Fruit fly (Drosophila melanogaster) whole organism, embryonic: ENCODE results near the gene CG43731.

Experiments
- Abd-B ChIP-seq: fragments of 200-800 bp; sonication (Bioruptor generic); optimal IDR thresholded peaks from 2 replicates; lab custom pipeline; 2018; ENCODE audit warnings: missing biosample characterization, mild to moderate bottlenecking, missing genetic modification characterization, moderate library complexity
- CG10565 ChIP-seq: fragments of 200-800 bp; sonication (Bioruptor generic); optimal IDR thresholded peaks from 3 replicates; lab custom pipeline; 2016; ENCODE audit warnings: missing biosample characterization, mild to moderate bottlenecking, missing genetic modification characterization
- CG11456 ChIP-seq: fragments of 200-800 bp; sonication (Bioruptor generic); IDR thresholded peaks from 3 replicates; pipeline ENCODE4 v1.3.6; 2022; ENCODE audit warnings: missing biosample characterization, missing genetic modification characterization
- CG11504 ChIP-seq: fragments of 200-800 bp; sonication (Bioruptor generic); optimal IDR thresholded peaks from 3 replicates; lab custom pipeline; 2019; ENCODE audit warnings: missing biosample characterization, mild to moderate bottlenecking, missing genetic modification characterization, moderate library complexity
- CG14050 ChIP-seq: fragments of 200-800 bp; sonication (Bioruptor generic); IDR thresholded peaks from 3 replicates; pipeline ENCODE4 v1.3.6; 2022; ENCODE audit warnings: missing biosample characterization, missing genetic modification characterization
- CG14441 ChIP-seq: fragments of 200-800 bp; sonication (Bioruptor generic); IDR thresholded peaks from 2 replicates; pipeline ENCODE4 v1.3.6; 2022; ENCODE audit warnings: missing biosample characterization, missing genetic modification characterization
- CG14667 ChIP-seq: fragments of 200-800 bp; sonication (Bioruptor generic); IDR thresholded peaks from 2 replicates; pipeline ENCODE4 v1.3.6; 2022; ENCODE audit warnings: missing biosample characterization, missing genetic modification characterization
- CG15269 ChIP-seq: fragments of 200-800 bp; sonication (Bioruptor generic); optimal IDR thresholded peaks from 2 replicates; lab custom pipeline; 2018; ENCODE audit warnings: missing biosample characterization, mild to moderate bottlenecking, missing genetic modification characterization, moderate library complexity
- CG1647 ChIP-seq: fragments of 200-800 bp; sonication (Bioruptor generic); optimal IDR thresholded peaks from 3 replicates; lab custom pipeline; 2016; ENCODE audit warnings: missing biosample characterization, missing genetic modification characterization
- CG17612 ChIP-seq: fragments of 200-800 bp; sonication (Bioruptor generic); IDR thresholded peaks from 2 replicates; pipeline ENCODE4 v1.3.6; 2022; ENCODE audit warnings: missing biosample characterization, missing genetic modification characterization
- CG17802 ChIP-seq: fragments of 200-800 bp; sonication (Bioruptor generic); optimal IDR thresholded peaks from 2 replicates; lab custom pipeline; 2018; ENCODE audit warnings: missing biosample characterization, mild to moderate bottlenecking, missing genetic modification characterization, moderate library complexity
- CG18599 ChIP-seq: fragments of 200-800 bp; sonication (Bioruptor generic); optimal IDR thresholded peaks from 3 replicates; lab custom pipeline; 2017; ENCODE audit warnings: missing biosample characterization, missing genetic modification characterization, mild to moderate bottlenecking, moderate library complexity, missing genetic modification reagents
- CG18619 ChIP-seq: fragments of 200-800 bp; sonication (Bioruptor generic); optimal IDR thresholded peaks from 3 replicates; lab custom pipeline; 2017; ENCODE audit warnings: missing biosample characterization, mild to moderate bottlenecking, missing genetic modification characterization
- CG2120 ChIP-seq: fragments of 200-800 bp; sonication (Bioruptor generic); optimal IDR thresholded peaks from 3 replicates; lab custom pipeline; 2016; ENCODE audit warnings: missing biosample characterization, missing genetic modification characterization
- CG31365 ChIP-seq: fragments of 200-800 bp; sonication (Bioruptor generic); optimal IDR thresholded peaks from 2 replicates; lab custom pipeline; 2018; ENCODE audit warnings: missing biosample characterization, mild to moderate bottlenecking, missing genetic modification characterization
- CG3407 ChIP-seq: fragments of 200-800 bp; sonication (Bioruptor generic); optimal IDR thresholded peaks from 2 replicates; lab custom pipeline; 2018; ENCODE audit warnings: missing biosample characterization, mild to moderate bottlenecking, missing genetic modification characterization
- CG5180 ChIP-seq: fragments of 200-800 bp; sonication (Bioruptor generic); optimal IDR thresholded peaks from 3 replicates; lab custom pipeline; 2017; ENCODE audit warnings: missing biosample characterization, missing genetic modification characterization, mild to moderate bottlenecking, moderate library complexity, missing genetic modification reagents
- CG8290 ChIP-seq, 3 experiments: fragments of 200-800 bp; sonication (Bioruptor generic); optimal IDR thresholded peaks; 2 replicates each; lab custom pipeline; 2016 to 2019; ENCODE audit warnings: missing biosample characterization in 3 of 3, missing genetic modification characterization in 3 of 3, mild to moderate bottlenecking in 2 of 3, moderate library complexity in 1 of 3
- CG8359 ChIP-seq: fragments of 200-800 bp; sonication (Bioruptor generic); optimal IDR thresholded peaks from 2 replicates; lab custom pipeline; 2017; ENCODE audit warnings: missing biosample characterization, mild to moderate bottlenecking, missing genetic modification characterization, borderline replicate concordance
- CHES-1-like ChIP-seq: fragments of 200-800 bp; sonication (Bioruptor generic); optimal IDR thresholded peaks from 2 replicates; lab custom pipeline; 2016; ENCODE audit warnings: missing biosample characterization, missing genetic modification characterization
- CrebB ChIP-seq: fragments of 200-800 bp; sonication (Bioruptor generic); optimal IDR thresholded peaks from 3 replicates; lab custom pipeline; 2018; ENCODE audit warnings: missing biosample characterization, mild to moderate bottlenecking, missing genetic modification characterization
- Dad ChIP-seq: fragments of 200-800 bp; sonication (Bioruptor generic); optimal IDR thresholded peaks from 3 replicates; lab custom pipeline; 2016; ENCODE audit warnings: missing biosample characterization, missing genetic modification characterization
- Dek ChIP-seq: fragments of 200-800 bp; sonication (Bioruptor generic); optimal IDR thresholded peaks from 3 replicates; lab custom pipeline; 2019; ENCODE audit warnings: missing biosample characterization, mild to moderate bottlenecking, missing genetic modification characterization, moderate library complexity
- Doc2 ChIP-seq: fragments of 200-800 bp; sonication (Bioruptor generic); IDR thresholded peaks from 2 replicates; pipeline ENCODE4 v1.3.6; 2022; ENCODE audit warnings: missing biosample characterization, missing genetic modification characterization
- Hand ChIP-seq: fragments of 200-800 bp; sonication (Bioruptor generic); optimal IDR thresholded peaks from 2 replicates; lab custom pipeline; 2017; ENCODE audit warnings: mild to moderate bottlenecking, missing biosample characterization, missing genetic modification reagents, missing genetic modification characterization
- Lpt ChIP-seq: fragments of >200 bp; optimal IDR thresholded peaks from 2 replicates; lab custom pipeline; 2018; ENCODE audit warnings: missing biosample characterization, missing genetic modification characterization
- Meics ChIP-seq: fragments of 200-800 bp; sonication (Bioruptor generic); optimal IDR thresholded peaks from 2 replicates; lab custom pipeline; 2017; ENCODE audit warnings: missing biosample characterization, mild to moderate bottlenecking, missing genetic modification characterization
- Opbp ChIP-seq: fragments of 200-800 bp; sonication (Bioruptor generic); IDR thresholded peaks from 3 replicates; pipeline ENCODE4 v1.3.6; 2022; ENCODE audit warnings: missing biosample characterization, missing genetic modification characterization; ENCODE audit not compliant: partially characterized antibody
- Poxn ChIP-seq: fragments of 200-800 bp; sonication (Bioruptor generic); IDR thresholded peaks from 2 replicates; pipeline ENCODE4 v1.3.6; 2022; ENCODE audit warnings: missing biosample characterization, missing genetic modification characterization
- Sox100B ChIP-seq: fragments of 200-800 bp; sonication (Bioruptor generic); optimal IDR thresholded peaks from 3 replicates; lab custom pipeline; 2018; ENCODE audit warnings: missing biosample characterization, mild to moderate bottlenecking, missing genetic modification characterization
- Sry-δ ChIP-seq: fragments of 200-800 bp; sonication (Bioruptor generic); optimal IDR thresholded peaks from 2 replicates; lab custom pipeline; 2016; ENCODE audit warnings: missing biosample characterization, missing genetic modification characterization
- ac ChIP-seq: fragments of 200-800 bp; sonication (Bioruptor generic); optimal IDR thresholded peaks from 3 replicates; lab custom pipeline; 2017; ENCODE audit warnings: missing biosample characterization, mild to moderate bottlenecking, missing genetic modification characterization
- cad ChIP-seq: fragments of >200 bp; optimal IDR thresholded peaks from 2 replicates; lab custom pipeline; 2017; ENCODE audit warnings: missing biosample characterization, missing genetic modification characterization
- caup ChIP-seq: fragments of 200-800 bp; sonication (Bioruptor generic); optimal IDR thresholded peaks from 3 replicates; lab custom pipeline; 2017; ENCODE audit warnings: missing biosample characterization, mild to moderate bottlenecking, missing genetic modification characterization, moderate library complexity; ENCODE audit not compliant: severe bottlenecking
- croc ChIP-seq: fragments of 200-800 bp; sonication (Bioruptor generic); conservative IDR thresholded peaks from 3 replicates; pipeline ENCODE4 v1.3.6; 2022; ENCODE audit warnings: missing biosample characterization, missing genetic modification characterization
- da ChIP-seq: fragments of 200-800 bp; sonication (Bioruptor generic); optimal IDR thresholded peaks from 2 replicates; lab custom pipeline; 2016; ENCODE audit warnings: missing biosample characterization, missing genetic modification characterization
- dati ChIP-seq: fragments of 200-800 bp; sonication (Bioruptor generic); IDR thresholded peaks from 2 replicates; pipeline ENCODE4 v1.3.6; 2022; ENCODE audit warnings: missing biosample characterization, missing genetic modification characterization
- ewg ChIP-seq: fragments of 200-800 bp; sonication (Bioruptor generic); optimal IDR thresholded peaks from 3 replicates; lab custom pipeline; 2017; ENCODE audit warnings: mild to moderate bottlenecking, missing biosample characterization, missing genetic modification reagents, missing genetic modification characterization
- fd64A ChIP-seq: fragments of 200-800 bp; sonication (Bioruptor generic); optimal IDR thresholded peaks from 3 replicates; lab custom pipeline; 2018; ENCODE audit warnings: missing biosample characterization, mild to moderate bottlenecking, missing genetic modification characterization
- gt ChIP-seq: fragments of 200-800 bp; sonication (Bioruptor generic); IDR thresholded peaks from 2 replicates; pipeline ENCODE4 v1.3.6; 2022; ENCODE audit warnings: missing biosample characterization, missing genetic modification characterization
- inv ChIP-seq: fragments of 200-800 bp; sonication (Bioruptor generic); IDR thresholded peaks from 2 replicates; pipeline ENCODE4 v1.3.6; 2022; ENCODE audit warnings: missing biosample characterization, missing genetic modification characterization; ENCODE audit not compliant: partially characterized antibody
- nmo ChIP-seq: fragments of 200-800 bp; sonication (Bioruptor generic); optimal IDR thresholded peaks from 2 replicates; lab custom pipeline; 2018; ENCODE audit warnings: missing biosample characterization, mild to moderate bottlenecking, missing genetic modification characterization, moderate library complexity
- nom ChIP-seq: fragments of 200-800 bp; sonication (Bioruptor generic); optimal IDR thresholded peaks from 2 replicates; lab custom pipeline; 2017; ENCODE audit warnings: missing biosample characterization, missing genetic modification characterization, mild to moderate bottlenecking, moderate library complexity, missing genetic modification reagents
- pb ChIP-seq: fragments of 200-800 bp; sonication (Bioruptor generic); optimal IDR thresholded peaks from 3 replicates; lab custom pipeline; 2016; ENCODE audit warnings: missing biosample characterization, missing genetic modification characterization
- pum ChIP-seq: fragments of 200-800 bp; sonication (Bioruptor generic); optimal IDR thresholded peaks from 2 replicates; lab custom pipeline; 2016; ENCODE audit warnings: missing biosample characterization, missing genetic modification characterization
- sim ChIP-seq: fragments of 200-800 bp; sonication (Bioruptor generic); IDR thresholded peaks from 2 replicates; pipeline ENCODE4 v1.3.6; 2022; ENCODE audit warnings: missing biosample characterization, missing genetic modification characterization
- sr ChIP-seq: fragments of 200-800 bp; sonication (Bioruptor generic); IDR thresholded peaks from 3 replicates; pipeline ENCODE4 v1.3.6; 2022; ENCODE audit warnings: missing biosample characterization, missing genetic modification characterization
- ttk ChIP-seq: fragments of 200-800 bp; sonication (Bioruptor generic); IDR thresholded peaks from 2 replicates; pipeline ENCODE4 v2.1.2; 2022; ENCODE audit warnings: missing biosample characterization, missing genetic modification characterization
- unc-4 ChIP-seq: fragments of 200-800 bp; sonication (Bioruptor generic); IDR thresholded peaks from 2 replicates; pipeline ENCODE4 v1.3.6; 2022; ENCODE audit warnings: missing biosample characterization, missing genetic modification characterization; ENCODE audit not compliant: partially characterized antibody

CG43731 gene

dm6 chr2L:19138361-19139041 lies 36.7 kb downstream of the CG43731 start (continued):
- TF ChIP-seq da (GFP tag; lab: Kevin White, UChicago) (no peak), CG17802 (tag; lab: Kevin White, UChicago) (no peak), ewg (GFP tag; lab: Kevin White, UChicago) (no peak), CrebB (tag; lab: Kevin White, UChicago) (no peak), CG10565 (no peak), Sox100B (peak; percentile 13), ttk (peak; percentile 23; the same call in 1 of the 2 replicates), caup (GFP tag; lab: Kevin White, UChicago) (no peak), croc (GFP tag; lab: Robert Waterston, UW) (no peak), CG8290 (GFP tag; optimal IDR thresholded peaks at IDR 0.05; lab: Kevin White, UChicago) (no peak), CG8290 (tag; optimal IDR thresholded peaks at IDR 0.05; lab: Kevin White, UChicago) (peak in 1 of 2 experiments; percentile 9), ac (GFP tag; lab: Kevin White, UChicago) (no peak), CG8359 (GFP tag; lab: Kevin White, UChicago) (peak; percentile 11), sim (GFP tag; lab: Robert Waterston, UW) (no peak), cad (GFP tag; lab: Kevin White, UChicago) (no peak), CG2120 (GFP tag; lab: Kevin White, UChicago) (no peak), CG31365 (tag; lab: Kevin White, UChicago) (no peak), Dek (no peak), CG11456 (GFP tag; lab: Robert Waterston, UW) (no peak), nom (GFP tag; lab: Kevin White, UChicago) (peak; percentile 4), pum (no peak), Poxn (GFP tag; lab: Robert Waterston, UW) (no peak), Abd-B (GFP tag; lab: Kevin White, UChicago) (no peak), nmo (GFP tag; lab: Kevin White, UChicago) (peak; percentile 9), Opbp (GFP tag; lab: Robert Waterston, UW) (no peak), sr (GFP tag; lab: Robert Waterston, UW) (no peak), CHES-1-like (GFP tag; lab: Kevin White, UChicago) (no peak), Meics (peak; percentile 11), CG18619 (GFP tag; lab: Kevin White, UChicago) (no peak), CG11504 (tag; lab: Kevin White, UChicago) (peak; percentile 62), Lpt (GFP tag; lab: Kevin White, UChicago) (no peak), dati (GFP tag; lab: Robert Waterston, UW) (no peak), CG18599 (no peak), Hand (GFP tag; lab: Kevin White, UChicago) (peak; percentile 33), CG14050 (no peak), CG17612 (GFP tag; lab: Robert Waterston, UW) (no peak), Sry-δ (no peak), unc-4 (GFP tag; lab: Robert Waterston, UW) (no peak), CG14667 (no peak), fd64A (GFP tag; lab: Kevin White, UChicago) (no peak), CG5180 (no peak), CG14441 (no peak), CG3407 (GFP tag; lab: Kevin White, UChicago) (no peak), CG15269 (tag; lab: Kevin White, UChicago) (peak; percentile 19), CG1647 (no peak), pb (no peak), Dad (no peak), inv (no peak), Doc2 (GFP tag; lab: Robert Waterston, UW) (no peak), gt (GFP tag; lab: Robert Waterston, UW) (no peak)
